Worm (Caenorhabditis elegans): ENCODE data around the gene T05A8.1.

Gene T05A8.1

ce11 chrII:2707872-2708271 lies 2.0 kb downstream of the T05A8.1 start, which contains the start of gene Y47G7B.2:
Y47G7B.2 (minus strand) TSS chrII:2708014.
- TF ChIP-seq Y53F4B.3 (GFP tag; IDR thresholded peaks at IDR 0.05): no peak
- TF ChIP-seq attf-5 (GFP tag; optimal IDR thresholded peaks at IDR 0.05): peak; percentile 18
- no peak for TF ChIP-seq chd-7 (tag; optimal IDR thresholded peaks at IDR 0.05)
- peak; percentile 59; the same call in 1 of the 2 replicates for TF ChIP-seq hmg-1.2 (GFP tag; IDR thresholded peaks at IDR 0.05)

- TF ChIP-seq F10E7.11 (tag; optimal IDR thresholded peaks at IDR 0.05): no peak
- no peak for TF ChIP-seq tbx-9 (tag; optimal IDR thresholded peaks at IDR 0.05; ENCODE audit: borderline replicate concordance)
- no peak for TF ChIP-seq snpc-3.4 (tag; optimal IDR thresholded peaks at IDR 0.05)
- no peak for TF ChIP-seq nfya-1 (tag; optimal IDR thresholded peaks at IDR 0.05; ENCODE audit: borderline replicate concordance, insufficient read depth)
- TF ChIP-seq F55B11.4 (tag; optimal IDR thresholded peaks at IDR 0.05; ENCODE audit: borderline replicate concordance, insufficient read depth): no peak
- TF ChIP-seq nhr-27 (tag; optimal IDR thresholded peaks at IDR 0.05): no peak
- no peak for TF ChIP-seq dox-1 (GFP tag; IDR thresholded peaks at IDR 0.05)
- no peak for TF ChIP-seq F33H1.4 (GFP tag; IDR thresholded peaks at IDR 0.05)
- TF ChIP-seq ZK185.1 (tag; optimal IDR thresholded peaks at IDR 0.05; ENCODE audit: poor library complexity, severe bottlenecking): no peak
- no peak for TF ChIP-seq mel-28 (tag; optimal IDR thresholded peaks at IDR 0.05; ENCODE audit: borderline replicate concordance)
- TF ChIP-seq lag-1 (GFP tag; IDR thresholded peaks at IDR 0.05): no peak
- TF ChIP-seq T26A5.8 (tag; optimal IDR thresholded peaks at IDR 0.05): no peak
- no peak for TF ChIP-seq egl-44 (GFP tag; IDR thresholded peaks at IDR 0.05)
- no peak for TF ChIP-seq madf-3 (GFP tag; IDR thresholded peaks at IDR 0.05)
These were observed 4.6 kb downstream of the T05A8.1 start, which contains the start of gene srh-128 for ce11 chrII:2705200-2705599. srh-128 (minus strand) TSS chrII:2705300.

ce11 chrII:2702757-2703156 lies 7.1 kb downstream of the T05A8.1 start, which contains the start of gene sri-60:
sri-60 (minus strand) TSS chrII:2702857.
- TF ChIP-seq pbrm-1 (GFP tag; IDR thresholded peaks at IDR 0.05): no peak
- TF ChIP-seq unc-130 (GFP tag; optimal IDR thresholded peaks at IDR 0.05): no peak

ce11 chrII:2700229-2700628 lies 9.6 kb downstream of the T05A8.1 start, which contains the start of gene sri-61:
sri-61 (minus strand) TSS chrII:2700329.
- TF ChIP-seq fkh-3 (tag; optimal IDR thresholded peaks at IDR 0.05): no peak

ce11 chrII:2698378-2698777 lies 11.5 kb downstream of the T05A8.1 start, which contains the start of gene sri-62:
sri-62 (minus strand) TSS chrII:2698478.
- TF ChIP-seq B0019.2 (GFP tag; conservative IDR thresholded peaks at IDR 0.05) (no peak), Y53F4B.3 (GFP tag; IDR thresholded peaks at IDR 0.05) (no peak), bed-1 (GFP tag; IDR thresholded peaks at IDR 0.05) (no peak), ama-1 (optimal IDR thresholded peaks at IDR 0.05) (no peak), ama-1 (GFP tag; optimal IDR thresholded peaks at IDR 0.05) (no peak), F57C9.4 (tag; optimal IDR thresholded peaks at IDR 0.05) (no peak), nhr-80 (tag; optimal IDR thresholded peaks at IDR 0.05) (no peak), efl-1 (GFP tag; optimal IDR thresholded peaks at IDR 0.05) (no peak), lsl-1 (GFP tag; optimal IDR thresholded peaks at IDR 0.05) (no peak), zim-3 (tag; optimal IDR thresholded peaks at IDR 0.05) (no peak), die-1 (tag; optimal IDR thresholded peaks at IDR 0.05) (no peak), hrde-1 (tag; optimal IDR thresholded peaks at IDR 0.05; ENCODE audit: borderline replicate concordance) (no peak), lin-40 (tag; optimal IDR thresholded peaks at IDR 0.05) (no peak), F39B2.1 (GFP tag; IDR thresholded peaks at IDR 0.05) (no peak), F57A8.1 (GFP tag; optimal IDR thresholded peaks at IDR 0.05) (no peak), snpc-1.1 (tag; optimal IDR thresholded peaks at IDR 0.05; ENCODE audit: insufficient read depth) (no peak), ccch-3 (GFP tag; optimal IDR thresholded peaks at IDR 0.05) (no peak), attf-6 (GFP tag; IDR thresholded peaks at IDR 0.05) (no peak), ztf-25 (GFP tag; IDR thresholded peaks at IDR 0.05) (no peak)
